Worm (Caenorhabditis elegans) whole organism, L3 larva: Measurements from ENCODE around the gene T05C3.6.
A peak's percentile ranks its signal among the peaks of the same experiment; 100 is the strongest.

Source experiments
- ZK546.5 ChIP-seq: sonication (generic microtip); optimal IDR thresholded peaks from 2 replicates; lab custom pipeline; 2017; ENCODE audit warnings: missing biosample characterization, missing genetic modification characterization
- aly-2 ChIP-seq: fragments of 150-350 bp; optimal IDR thresholded peaks from 2 replicates; lab custom pipeline; 2014; ENCODE audit warnings: missing biosample characterization, missing genetic modification characterization
- ama-1 ChIP-seq: fragments of 150-350 bp; optimal IDR thresholded peaks from 2 replicates; lab custom pipeline; 2018
- ceh-16 ChIP-seq: sonication (generic microtip); optimal IDR thresholded peaks from 2 replicates; lab custom pipeline; 2017; ENCODE audit warnings: missing biosample characterization, missing genetic modification characterization
- ceh-28 ChIP-seq: fragments of 150-350 bp; optimal IDR thresholded peaks from 2 replicates; lab custom pipeline; 2014; ENCODE audit warnings: missing biosample characterization, missing genetic modification reagents, missing genetic modification characterization
- ceh-82 ChIP-seq: fragments of 150-350 bp; optimal IDR thresholded peaks from 2 replicates; lab custom pipeline; 2014; ENCODE audit warnings: missing biosample characterization, missing genetic modification characterization
- ceh-9 ChIP-seq: sonication (generic microtip); optimal IDR thresholded peaks from 2 replicates; lab custom pipeline; 2018; ENCODE audit warnings: missing biosample characterization, missing genetic modification characterization
- daf-12 ChIP-seq: fragments of 150-350 bp; optimal IDR thresholded peaks from 2 replicates; lab custom pipeline; 2014; ENCODE audit warnings: missing biosample characterization, missing genetic modification reagents, missing genetic modification characterization
- egl-27 ChIP-seq: sonication (generic microtip); optimal IDR thresholded peaks from 4 replicates; lab custom pipeline; 2017; ENCODE audit warnings: missing biosample characterization, missing genetic modification reagents, missing genetic modification characterization
- elt-1 ChIP-seq: fragments of 150-350 bp; optimal IDR thresholded peaks from 2 replicates; lab custom pipeline; 2014; ENCODE audit warnings: missing biosample characterization, missing genetic modification characterization
- elt-2 ChIP-seq: sonication (generic microtip); optimal IDR thresholded peaks from 2 replicates; lab custom pipeline; 2016; ENCODE audit warnings: missing genetic modification reagents, mild to moderate bottlenecking, missing genetic modification characterization, missing compliant biosample characterization
- elt-3 ChIP-seq, 3 experiments: fragments of 150-350 bp in 1 of 3; sonication (generic microtip) in 2 of 3; optimal IDR thresholded peaks; 2 replicates in 2 of 3; 4 replicates in 1 of 3; lab custom pipeline; 2014 to 2017; ENCODE audit warnings: missing biosample characterization in 3 of 3, missing genetic modification characterization in 3 of 3
- eor-1 ChIP-seq, 2 experiments: fragments of 150-350 bp; optimal IDR thresholded peaks; 2 replicates each; lab custom pipeline; 2014 to 2018; ENCODE audit warnings: missing biosample characterization in 2 of 2, missing genetic modification characterization in 2 of 2
- fkh-2 ChIP-seq: fragments of 150-350 bp; optimal IDR thresholded peaks from 2 replicates; lab custom pipeline; 2014; ENCODE audit warnings: missing biosample characterization, missing genetic modification reagents, missing genetic modification characterization
- fos-1 ChIP-seq: fragments of 150-350 bp; optimal IDR thresholded peaks from 2 replicates; lab custom pipeline; 2014; ENCODE audit warnings: missing biosample characterization, missing genetic modification characterization
- hmg-11 ChIP-seq: sonication (generic microtip); optimal IDR thresholded peaks from 2 replicates; lab custom pipeline; 2016; ENCODE audit warnings: missing genetic modification characterization, missing compliant biosample characterization
- jun-1 ChIP-seq: fragments of 150-350 bp; optimal IDR thresholded peaks from 2 replicates; lab custom pipeline; 2014; ENCODE audit warnings: missing biosample characterization, missing genetic modification reagents, missing genetic modification characterization
- lin-15B ChIP-seq: fragments of 150-350 bp; optimal IDR thresholded peaks from 2 replicates; lab custom pipeline; 2014; ENCODE audit warnings: missing biosample characterization, missing genetic modification characterization
- lin-39 ChIP-seq: fragments of 150-350 bp; optimal IDR thresholded peaks from 2 replicates; lab custom pipeline; 2018; ENCODE audit warnings: missing biosample characterization, missing genetic modification reagents, missing genetic modification characterization
- mdl-1 ChIP-seq: fragments of 150-350 bp; optimal IDR thresholded peaks from 2 replicates; lab custom pipeline; 2014; ENCODE audit warnings: missing biosample characterization, missing genetic modification characterization
- mml-1 ChIP-seq: fragments of 150-350 bp; sonication (generic microtip); optimal IDR thresholded peaks from 3 replicates; lab custom pipeline; 2014; ENCODE audit warnings: missing biosample characterization, missing genetic modification characterization
- nfya-1 ChIP-seq: sonication (generic microtip); optimal IDR thresholded peaks from 2 replicates; lab custom pipeline; 2017; ENCODE audit warnings: missing genetic modification characterization, mild to moderate bottlenecking, missing compliant biosample characterization, antibody characterized with exemption, moderate library complexity; ENCODE audit not compliant: insufficient read depth
- nhr-11 ChIP-seq: fragments of 150-350 bp; optimal IDR thresholded peaks from 2 replicates; lab custom pipeline; 2014; ENCODE audit warnings: missing biosample characterization, missing genetic modification characterization
- nhr-12 ChIP-seq: fragments of 150-350 bp; optimal IDR thresholded peaks from 2 replicates; lab custom pipeline; 2014; ENCODE audit warnings: missing biosample characterization, missing genetic modification characterization
- nhr-23 ChIP-seq: fragments of 150-350 bp; optimal IDR thresholded peaks from 2 replicates; lab custom pipeline; 2014; ENCODE audit warnings: missing biosample characterization, missing genetic modification reagents, missing genetic modification characterization
- nhr-237 ChIP-seq: fragments of 150-350 bp; optimal IDR thresholded peaks from 2 replicates; lab custom pipeline; 2014; ENCODE audit warnings: missing biosample characterization, missing genetic modification characterization
- nhr-25 ChIP-seq: sonication (generic microtip); optimal IDR thresholded peaks from 2 replicates; lab custom pipeline; 2017; ENCODE audit warnings: missing biosample characterization, missing genetic modification characterization
- nhr-76 ChIP-seq: fragments of 150-350 bp; sonication (generic microtip); optimal IDR thresholded peaks from 5 replicates; lab custom pipeline; 2014; ENCODE audit warnings: missing biosample characterization, missing genetic modification characterization
- pha-4 ChIP-seq: fragments of 150-350 bp; optimal IDR thresholded peaks from 2 replicates; lab custom pipeline; 2014; ENCODE audit warnings: missing biosample characterization, missing genetic modification reagents, missing genetic modification characterization
- pqm-1 ChIP-seq: fragments of 150-350 bp; optimal IDR thresholded peaks from 2 replicates; lab custom pipeline; 2017; ENCODE audit warnings: missing biosample characterization, missing genetic modification characterization, inconsistent platforms
- sea-2 ChIP-seq: fragments of 150-350 bp; sonication (generic microtip); optimal IDR thresholded peaks from 4 replicates; lab custom pipeline; 2014; ENCODE audit warnings: missing biosample characterization, missing genetic modification reagents, missing genetic modification characterization
- skn-1 ChIP-seq: fragments of 150-350 bp; optimal IDR thresholded peaks from 2 replicates; lab custom pipeline; 2014; ENCODE audit warnings: missing biosample characterization, missing genetic modification characterization
- snpc-4 ChIP-seq: fragments of 150-350 bp; optimal IDR thresholded peaks from 2 replicates; lab custom pipeline; 2014; ENCODE audit warnings: missing biosample characterization, missing genetic modification characterization
- tbx-2 ChIP-seq: sonication (generic microtip); optimal IDR thresholded peaks from 2 replicates; lab custom pipeline; 2016; ENCODE audit warnings: mild to moderate bottlenecking, missing genetic modification characterization, missing compliant biosample characterization
- unc-62 ChIP-seq: fragments of 150-350 bp; sonication (generic microtip); optimal IDR thresholded peaks from 4 replicates; lab custom pipeline; 2014; ENCODE audit warnings: missing biosample characterization, missing genetic modification reagents, missing genetic modification characterization
- zag-1 ChIP-seq: fragments of 150-350 bp; optimal IDR thresholded peaks from 2 replicates; lab custom pipeline; 2014; ENCODE audit warnings: missing biosample characterization, missing genetic modification characterization
- ztf-4 ChIP-seq: fragments of 150-350 bp; optimal IDR thresholded peaks from 2 replicates; lab custom pipeline; 2014; ENCODE audit warnings: missing biosample characterization, missing genetic modification characterization

T05C3.6 gene

ce11 chrV:5533755-5534154 is 43.5 kb downstream of the T05C3.6 start, which contains the start of gene grl-1:
grl-1 (minus strand) TSS chrV:5533855.
- TF ChIP-seq ZK546.5 (tag; lab: Kevin White, UChicago) (no peak), fkh-2 (tag; lab: Kevin White, UChicago) (no peak), unc-62 (GFP tag; lab: Kevin White, UChicago) (no peak), nfya-1 (tag; lab: Kevin White, UChicago) (no peak), ceh-9 (tag; lab: Kevin White, UChicago) (no peak), ceh-82 (tag; lab: Kevin White, UChicago) (no peak), skn-1 (tag; lab: Kevin White, UChicago) (no peak), ceh-16 (tag; lab: Kevin White, UChicago) (no peak), tbx-2 (no peak), snpc-4 (tag; lab: Kevin White, UChicago) (no peak), pqm-1 (tag; lab: Kevin White, UChicago) (no peak), egl-27 (tag; lab: Kevin White, UChicago) (no peak), mdl-1 (no peak), sea-2 (GFP tag; lab: Kevin White, UChicago) (no peak), ztf-4 (tag; lab: Kevin White, UChicago) (no peak)

ce11 chrV:5535774-5536173 is 45.5 kb downstream of the T05C3.6 start, which contains the start of gene C24G6.8:
C24G6.8 (minus strand) TSS chrV:5535874.
- TF ChIP-seq ama-1 (lab: Kevin White, UChicago), result no peak
- no peak for TF ChIP-seq zag-1 (tag; lab: Kevin White, UChicago)

ce11 chrV:5536240-5536811 is 46.1 kb downstream of the T05C3.6 start, which contains the start of the genes cox-16 and syp-2:
cox-16 (minus strand) TSS chrV:5536243.
syp-2 (plus strand) TSS chrV:5536487.
- TF ChIP-seq zag-1 (tag; lab: Kevin White, UChicago) (no peak), lin-39 (tag; lab: Kevin White, UChicago) (peak; percentile 9), elt-2 (no peak), mml-1 (tag; lab: Kevin White, UChicago) (no peak), pha-4 (tag; lab: Kevin White, UChicago) (peak; percentile 23), elt-3 (tag; optimal IDR thresholded peaks at IDR 0.05; lab: Kevin White, UChicago) (no peak), lin-15B (peak; percentile 2), egl-27 (tag; lab: Kevin White, UChicago) (no peak), ceh-28 (no peak), fos-1 (tag; lab: Kevin White, UChicago) (no peak), nhr-11 (tag; lab: Kevin White, UChicago) (no peak)

DNA sequence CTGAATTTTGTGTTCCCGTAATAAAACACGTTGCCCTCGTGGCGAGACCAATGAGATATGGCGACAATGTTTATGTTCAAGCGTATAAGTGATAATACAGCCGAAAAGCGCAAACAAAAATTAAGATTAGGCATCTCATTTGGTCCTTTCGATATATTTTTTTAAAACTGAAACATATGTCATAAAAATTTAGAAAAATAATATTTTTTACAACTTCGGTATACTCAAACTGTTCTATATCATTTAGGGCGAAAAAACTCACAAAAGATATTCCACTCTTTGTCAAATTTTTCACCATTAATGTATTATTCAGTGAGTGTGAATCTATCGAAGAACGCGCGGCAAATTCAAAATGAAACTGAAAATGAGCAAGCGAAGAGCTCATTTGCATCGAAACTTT is 48.3 kb downstream of the T05C3.6 start, which contains the start of gene cft-1:
TSS of gene cft-1 (plus strand) at position 301 of the 400 bp plus-strand sequence.
- TF ChIP-seq egl-27 (tag; lab: Kevin White, UChicago), result no peak
- TF ChIP-seq elt-3 (tag; optimal IDR thresholded peaks at IDR 0.05; lab: Kevin White, UChicago), result no peak
- TF ChIP-seq pha-4 (tag; lab: Kevin White, UChicago), result no peak
- no peak for TF ChIP-seq ceh-16 (tag; lab: Kevin White, UChicago)
- TF ChIP-seq nhr-237, result no peak
- no peak for TF ChIP-seq nhr-12
- no peak for TF ChIP-seq nhr-76 (tag; lab: Kevin White, UChicago)
- TF ChIP-seq daf-12 (tag; lab: Kevin White, UChicago), result no peak
- TF ChIP-seq aly-2 (tag; lab: Kevin White, UChicago), result no peak
- no peak for TF ChIP-seq elt-1 (tag; lab: Kevin White, UChicago)
- TF ChIP-seq hmg-11 (tag; lab: Kevin White, UChicago), result no peak
- TF ChIP-seq eor-1 (tag; optimal IDR thresholded peaks at IDR 0.05; lab: Kevin White, UChicago), result no peak
- no peak for TF ChIP-seq nfya-1 (tag; lab: Kevin White, UChicago)
- no peak for TF ChIP-seq jun-1 (tag; lab: Kevin White, UChicago)
- no peak for TF ChIP-seq fkh-2 (tag; lab: Kevin White, UChicago)
- TF ChIP-seq ama-1 (lab: Kevin White, UChicago), result no peak
- TF ChIP-seq fos-1 (tag; lab: Kevin White, UChicago), result no peak
- no peak for TF ChIP-seq ceh-9 (tag; lab: Kevin White, UChicago)
- TF ChIP-seq nhr-23, result no peak
- TF ChIP-seq nhr-25 (tag; lab: Kevin White, UChicago), result no peak
